Fruit fly (Drosophila melanogaster) whole organism, prepupa: Measurements from ENCODE around the gene sofe.

Experiments
- CG10631 ChIP-seq: fragments of 200-800 bp; sonication (Bioruptor generic); optimal IDR thresholded peaks from 2 replicates; lab custom pipeline; 2016; ENCODE audit warnings: missing biosample characterization, missing genetic modification characterization
- CG11294 ChIP-seq: fragments of 200-800 bp; sonication (Bioruptor generic); IDR thresholded peaks from 2 replicates; pipeline ENCODE4 v1.3.6; 2022; ENCODE audit warnings: missing biosample characterization, missing genetic modification characterization
- CG1621 ChIP-seq: fragments of 200-800 bp; sonication (Bioruptor generic); optimal IDR thresholded peaks from 3 replicates; lab custom pipeline; 2018; ENCODE audit warnings: missing biosample characterization, mild to moderate bottlenecking, missing genetic modification characterization
- CG3032 ChIP-seq: fragments of 200-800 bp; optimal IDR thresholded peaks from 2 replicates; lab custom pipeline; 2019; ENCODE audit warnings: missing biosample characterization, mild to moderate bottlenecking, missing genetic modification characterization, moderate library complexity
- CG31627 ChIP-seq: fragments of 200-800 bp; sonication (Bioruptor generic); optimal IDR thresholded peaks from 3 replicates; lab custom pipeline; 2016; ENCODE audit warnings: missing biosample characterization, missing genetic modification characterization
- CG34406 ChIP-seq: fragments of 200-800 bp; sonication (Bioruptor generic); optimal IDR thresholded peaks from 3 replicates; lab custom pipeline; 2016; ENCODE audit warnings: missing biosample characterization, missing genetic modification characterization
- CG3919 ChIP-seq: fragments of 200-800 bp; sonication (Bioruptor generic); optimal IDR thresholded peaks from 3 replicates; lab custom pipeline; 2016; ENCODE audit warnings: missing biosample characterization, missing genetic modification characterization
- CG6163 ChIP-seq: fragments of 200-800 bp; sonication (Bioruptor generic); IDR thresholded peaks from 3 replicates; pipeline ENCODE4 v1.3.6; 2022; ENCODE audit warnings: missing biosample characterization, missing genetic modification characterization
- CG8632 ChIP-seq: fragments of 200-800 bp; sonication (Bioruptor generic); optimal IDR thresholded peaks from 3 replicates; lab custom pipeline; 2016; ENCODE audit warnings: missing biosample characterization, missing genetic modification characterization
- Eip75B ChIP-seq: fragments of 200-800 bp; sonication (Bioruptor generic); optimal IDR thresholded peaks from 3 replicates; lab custom pipeline; 2016; ENCODE audit warnings: missing biosample characterization, missing genetic modification characterization
- Eip78C ChIP-seq: fragments of 200-800 bp; sonication (Bioruptor generic); peaks from one replicate; lab custom pipeline; 2016; ENCODE audit warnings: missing biosample characterization, missing genetic modification characterization
- Ets21C ChIP-seq: fragments of 200-800 bp; sonication (Bioruptor generic); optimal IDR thresholded peaks from 3 replicates; lab custom pipeline; 2016; ENCODE audit warnings: missing biosample characterization, missing genetic modification characterization
- Gug ChIP-seq: fragments of 200-800 bp; sonication (Bioruptor generic); IDR thresholded peaks from 2 replicates; pipeline ENCODE4 v1.3.6; 2022; ENCODE audit warnings: missing biosample characterization, missing genetic modification characterization
- Hr38 ChIP-seq: sonication (Bioruptor generic); optimal IDR thresholded peaks from 2 replicates; lab custom pipeline; 2016; ENCODE audit warnings: missing biosample characterization, missing genetic modification characterization
- Hr39 ChIP-seq: fragments of 200-800 bp; sonication (Bioruptor generic); optimal IDR thresholded peaks from 2 replicates; lab custom pipeline; 2016; ENCODE audit warnings: missing biosample characterization, missing genetic modification characterization
- Smox ChIP-seq: fragments of 200-800 bp; sonication (Bioruptor generic); optimal IDR thresholded peaks from 3 replicates; lab custom pipeline; 2016; ENCODE audit warnings: missing biosample characterization, missing genetic modification characterization
- Sox102F ChIP-seq: fragments of 200-800 bp; sonication (Bioruptor generic); optimal IDR thresholded peaks from 2 replicates; lab custom pipeline; 2016; ENCODE audit warnings: missing biosample characterization, mild to moderate bottlenecking, missing genetic modification characterization
- Sox14 ChIP-seq: fragments of 200-800 bp; sonication (Bioruptor generic); optimal IDR thresholded peaks from 3 replicates; lab custom pipeline; 2016; ENCODE audit warnings: missing biosample characterization, missing genetic modification characterization
- achi ChIP-seq: fragments of 200-800 bp; sonication (Bioruptor generic); optimal IDR thresholded peaks from 3 replicates; lab custom pipeline; 2016; ENCODE audit warnings: missing biosample characterization, missing genetic modification characterization
- acj6 ChIP-seq: fragments of 200-800 bp; sonication (Bioruptor generic); optimal IDR thresholded peaks from 3 replicates; lab custom pipeline; 2016; ENCODE audit warnings: missing biosample characterization, missing genetic modification characterization
- cyc ChIP-seq: fragments of 200-800 bp; sonication (Bioruptor generic); optimal IDR thresholded peaks from 3 replicates; lab custom pipeline; 2016; ENCODE audit warnings: missing biosample characterization, missing genetic modification characterization
- dsx ChIP-seq: fragments of 200-800 bp; optimal IDR thresholded peaks from 3 replicates; lab custom pipeline; 2019; ENCODE audit warnings: missing biosample characterization, mild to moderate bottlenecking, missing genetic modification characterization, moderate library complexity; ENCODE audit not compliant: poor library complexity, severe bottlenecking
- eg ChIP-seq: fragments of 200-800 bp; sonication (Bioruptor generic); IDR thresholded peaks from 3 replicates; pipeline ENCODE4 v1.3.6; 2022; ENCODE audit warnings: missing biosample characterization, missing genetic modification characterization
- esn ChIP-seq: fragments of 200-800 bp; sonication (Bioruptor generic); optimal IDR thresholded peaks from 2 replicates; lab custom pipeline; 2016; ENCODE audit warnings: missing biosample characterization, mild to moderate bottlenecking, missing genetic modification characterization, moderate library complexity
- fd85E ChIP-seq: fragments of 200-800 bp; sonication (Bioruptor generic); optimal IDR thresholded peaks from 3 replicates; lab custom pipeline; 2016; ENCODE audit warnings: missing biosample characterization, missing genetic modification characterization
- lz ChIP-seq: fragments of 200-800 bp; sonication (Bioruptor generic); optimal IDR thresholded peaks from 3 replicates; lab custom pipeline; 2016; ENCODE audit warnings: missing biosample characterization, missing genetic modification characterization
- net ChIP-seq: fragments of 200-800 bp; sonication (Bioruptor generic); optimal IDR thresholded peaks from 3 replicates; lab custom pipeline; 2016; ENCODE audit warnings: missing biosample characterization, missing genetic modification characterization
- pdm3 ChIP-seq: fragments of 200-800 bp; sonication (Bioruptor generic); optimal IDR thresholded peaks from 3 replicates; lab custom pipeline; 2016; ENCODE audit warnings: missing biosample characterization, missing genetic modification characterization
- salr ChIP-seq, 2 experiments: fragments of 200-800 bp; sonication (Bioruptor generic); optimal IDR thresholded peaks; 3 replicates each; lab custom pipeline; 2016 to 2018; ENCODE audit warnings: missing biosample characterization in 2 of 2, missing genetic modification characterization in 2 of 2, mild to moderate bottlenecking in 1 of 2
- spab ChIP-seq: fragments of 200-800 bp; sonication (Bioruptor generic); optimal IDR thresholded peaks from 2 replicates; lab custom pipeline; 2017; ENCODE audit warnings: missing biosample characterization, mild to moderate bottlenecking, missing genetic modification characterization, missing genetic modification reagents
- ss ChIP-seq, 2 experiments: fragments of 200-800 bp; sonication (Bioruptor generic); optimal IDR thresholded peaks; 2 replicates in 1 of 2; 3 replicates in 1 of 2; lab custom pipeline; 2017 to 2018; ENCODE audit warnings: mild to moderate bottlenecking in 2 of 2, missing biosample characterization in 2 of 2, missing genetic modification characterization in 2 of 2, moderate library complexity in 1 of 2
- svp ChIP-seq: fragments of 200-800 bp; sonication (Bioruptor generic); peaks from one replicate; lab custom pipeline; 2016; ENCODE audit warnings: missing biosample characterization, missing genetic modification characterization
- topi ChIP-seq: fragments of 200-800 bp; sonication (Bioruptor generic); optimal IDR thresholded peaks from 3 replicates; lab custom pipeline; 2016; ENCODE audit warnings: missing biosample characterization, missing genetic modification characterization

The sofe gene

DNA sequence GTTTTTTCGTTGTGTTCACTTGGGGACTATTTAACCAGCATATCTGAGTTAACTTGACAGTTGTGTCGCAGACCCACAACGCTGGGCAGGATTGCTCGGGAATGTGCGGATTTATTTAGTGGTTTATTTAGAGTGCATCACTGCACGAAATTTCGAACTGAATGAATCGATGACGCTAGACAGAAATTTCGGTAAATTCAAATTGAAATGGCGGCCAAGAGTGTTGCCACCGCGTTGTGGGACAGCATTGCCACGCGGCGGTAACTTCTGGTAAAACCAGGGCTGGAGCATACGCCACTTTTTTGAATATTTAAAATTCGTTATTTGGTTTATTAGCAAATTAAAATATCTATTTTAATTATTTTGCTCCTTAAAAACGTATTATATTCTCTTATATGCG lies 2.5 kb downstream of the sofe start, which contains the start of gene feo:
Gene feo, minus strand, starts transcription at position 184 of the 400 bp plus-strand sequence.
- TF ChIP-seq CG34406 (no peak), eg (GFP tag; lab: Robert Waterston, UW) (no peak), CG3919 (GFP tag; lab: Kevin White, UChicago) (no peak), acj6 (GFP tag; lab: Kevin White, UChicago) (no peak), CG3032 (tag; lab: Kevin White, UChicago) (no peak), Hr38 (no peak), fd85E (GFP tag; lab: Kevin White, UChicago) (no peak)

DNA sequence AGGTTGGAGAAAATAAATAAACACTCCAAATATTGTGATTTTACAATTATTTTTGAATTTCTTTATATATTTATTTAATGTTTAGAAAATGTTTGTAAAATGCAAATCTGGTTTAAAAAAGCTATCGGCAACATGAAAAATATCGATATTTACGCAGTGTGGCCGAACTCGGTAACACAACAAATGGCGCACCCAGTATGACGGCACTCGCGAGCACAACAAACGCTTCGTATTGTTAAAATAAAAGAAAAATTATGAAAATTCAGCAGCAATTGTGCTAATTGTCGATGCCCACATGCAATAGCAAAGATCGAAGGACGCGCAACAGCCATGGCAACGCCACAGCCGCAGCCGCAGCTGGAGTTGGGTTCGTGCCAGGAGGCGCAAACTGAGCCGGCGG lies 8.6 kb downstream of the sofe start, which contains the start of gene CG2202:
Gene CG2202, plus strand, starts transcription at position 193 of the 400 bp plus-strand sequence.
- no peak for TF ChIP-seq eg (GFP tag; lab: Robert Waterston, UW)
- TF ChIP-seq CG1621 (tag; lab: Kevin White, UChicago) = no peak
- peak; percentile 12 for TF ChIP-seq Sox14 (GFP tag; lab: Kevin White, UChicago)

dm6 chrX:10847447-10847846 lies 9.8 kb downstream of the sofe start:
- no peak for TF ChIP-seq pdm3 (GFP tag; lab: Kevin White, UChicago)
- TF ChIP-seq svp (GFP tag; lab: Kevin White, UChicago) = peak; percentile 94
- TF ChIP-seq Eip78C (GFP tag; lab: Kevin White, UChicago) = peak; percentile 24

- TF ChIP-seq salr (GFP tag; optimal IDR thresholded peaks at IDR 0.05; lab: Kevin White, UChicago) = no peak
- no peak for TF ChIP-seq spab
- no peak for TF ChIP-seq CG3032 (tag; lab: Kevin White, UChicago)
- no peak for TF ChIP-seq CG1621 (tag; lab: Kevin White, UChicago)
- TF ChIP-seq achi (GFP tag; lab: Kevin White, UChicago) = no peak
- TF ChIP-seq fd85E (GFP tag; lab: Kevin White, UChicago) = no peak
- TF ChIP-seq CG6163 (GFP tag; lab: Robert Waterston, UW) = no peak
- no peak for TF ChIP-seq Sox102F (GFP tag; lab: Kevin White, UChicago)
- TF ChIP-seq dsx (GFP tag; lab: Kevin White, UChicago) = no peak
- no peak for TF ChIP-seq CG8632 (GFP tag; lab: Kevin White, UChicago)
- TF ChIP-seq esn (GFP tag; lab: Kevin White, UChicago) = no peak
- no peak for TF ChIP-seq CG11294 (GFP tag; lab: Robert Waterston, UW)
- no peak for TF ChIP-seq net (GFP tag; lab: Kevin White, UChicago)
- no peak for TF ChIP-seq CG34406
- no peak for TF ChIP-seq Gug (GFP tag; lab: Robert Waterston, UW)
- TF ChIP-seq ss (GFP tag; optimal IDR thresholded peaks at IDR 0.05; lab: Kevin White, UChicago) = no peak
- TF ChIP-seq topi (GFP tag; lab: Kevin White, UChicago) = no peak
Measured at dm6 chrX:10847436-10847446, 10.0 kb downstream of the sofe start, which contains the start of gene Pgls. Pgls (plus strand) TSS chrX:10847438.

DNA sequence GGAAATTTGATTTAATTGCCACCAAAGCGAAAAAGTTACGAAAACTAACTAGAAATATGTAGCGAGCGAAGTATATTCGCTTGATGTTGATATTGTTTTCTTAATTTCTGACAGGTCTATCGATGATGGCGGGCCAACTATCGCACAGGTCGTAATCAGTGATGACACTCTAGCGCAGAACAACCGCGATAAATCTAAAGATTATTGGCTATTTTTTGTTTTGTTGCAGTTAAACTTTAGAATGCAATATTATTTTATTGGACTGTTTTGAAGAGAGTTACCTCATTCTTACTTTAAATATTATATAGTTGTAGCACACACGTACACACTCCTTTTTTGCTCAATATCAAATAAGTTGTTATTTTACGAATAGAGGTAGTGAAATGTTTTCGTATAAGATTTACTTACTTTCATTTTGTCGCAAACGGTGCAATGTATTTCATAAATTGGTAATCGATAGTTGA lies 10.2 kb downstream of the sofe start, which contains the start of gene sbr:
Gene sbr, minus strand, starts transcription at position 121 of the 464 bp plus-strand sequence.
- TF ChIP-seq salr (GFP tag; optimal IDR thresholded peaks at IDR 0.05; lab: Kevin White, UChicago) = no peak
- peak; percentile 1 for TF ChIP-seq Smox (GFP tag; lab: Kevin White, UChicago)
- peak; percentile 38 for TF ChIP-seq topi (GFP tag; lab: Kevin White, UChicago)
- no peak for TF ChIP-seq spab
- TF ChIP-seq Sox14 (GFP tag; lab: Kevin White, UChicago) = peak; percentile 44
- peak; percentile 34 for TF ChIP-seq lz (GFP tag; lab: Kevin White, UChicago)
- no peak for TF ChIP-seq CG10631
- TF ChIP-seq pdm3 (GFP tag; lab: Kevin White, UChicago) = no peak
- peak; percentile 35 for TF ChIP-seq cyc (GFP tag; lab: Kevin White, UChicago)
- peak; percentile 43 for TF ChIP-seq esn (GFP tag; lab: Kevin White, UChicago)
- peak; percentile 37 for TF ChIP-seq Hr39 (GFP tag; lab: Kevin White, UChicago)
- TF ChIP-seq Eip75B (GFP tag; lab: Kevin White, UChicago) = no peak
- TF ChIP-seq Ets21C (GFP tag; lab: Kevin White, UChicago) = peak; percentile 37
- peak; percentile 24 for TF ChIP-seq CG3032 (tag; lab: Kevin White, UChicago)
- TF ChIP-seq CG31627 (GFP tag; lab: Kevin White, UChicago) = peak; percentile 29
- peak; percentile 43 for TF ChIP-seq achi (GFP tag; lab: Kevin White, UChicago)
